Fruit fly (Drosophila melanogaster): ENCODE data around the gene phr6-4.

- TF ChIP-seq CTCF (optimal IDR thresholded peaks at IDR 0.05): peak in 1 of 2 experiments; percentile 26
- no peak for TF ChIP-seq CG8478 (optimal IDR thresholded peaks at IDR 0.05)
These were observed 1.8 kb upstream of the phr6-4 start for dm6 chr2L:20647240-20647908.
